Worm (Caenorhabditis elegans) whole organism, mixed stage, embryonic: Measurements from ENCODE around the gene gst-14.
A peak's percentile ranks its signal among the peaks of the same experiment; 100 is the strongest.

Experiments used
- M03D4.4 ChIP-seq: sonication (generic microtip); optimal IDR thresholded peaks from 2 replicates; lab custom pipeline; 2017; ENCODE audit warnings: mild to moderate bottlenecking, missing genetic modification characterization, missing compliant biosample characterization
- bed-3 ChIP-seq: fragments of 200-800 bp; sonication (Bioruptor generic); optimal IDR thresholded peaks from 3 replicates; lab custom pipeline; 2018; ENCODE audit warnings: mild to moderate bottlenecking, missing genetic modification characterization, moderate library complexity, missing compliant biosample characterization
- blmp-1 ChIP-seq: fragments of 150-350 bp; optimal IDR thresholded peaks from 2 replicates; lab custom pipeline; 2014; ENCODE audit warnings: missing biosample characterization, missing genetic modification characterization
- ceh-39 ChIP-seq: fragments of 150-350 bp; optimal IDR thresholded peaks from 2 replicates; lab custom pipeline; 2014; ENCODE audit warnings: missing biosample characterization, missing genetic modification characterization
- ceh-43 ChIP-seq: fragments of 200-800 bp; sonication (Bioruptor generic); optimal IDR thresholded peaks from 2 replicates; lab custom pipeline; 2018; ENCODE audit warnings: mild to moderate bottlenecking, missing genetic modification characterization, moderate library complexity, missing compliant biosample characterization
- ceh-83 ChIP-seq: fragments of 200-800 bp; sonication (Bioruptor generic); optimal IDR thresholded peaks from 2 replicates; lab custom pipeline; 2018; ENCODE audit warnings: mild to moderate bottlenecking, missing genetic modification characterization, missing compliant biosample characterization
- ces-1 ChIP-seq: fragments of 150-350 bp; optimal IDR thresholded peaks from 2 replicates; lab custom pipeline; 2014; ENCODE audit warnings: missing biosample characterization, missing genetic modification reagents, missing genetic modification characterization
- cnd-1 ChIP-seq: fragments of 200-800 bp; sonication (Bioruptor generic); optimal IDR thresholded peaks from 2 replicates; lab custom pipeline; 2018; ENCODE audit warnings: mild to moderate bottlenecking, missing genetic modification characterization, missing compliant biosample characterization
- elt-1 ChIP-seq: sonication (generic microtip); optimal IDR thresholded peaks from 2 replicates; lab custom pipeline; 2017; ENCODE audit warnings: missing genetic modification characterization, mild to moderate bottlenecking, missing compliant biosample characterization, antibody characterized with exemption, moderate library complexity, borderline replicate concordance; ENCODE audit not compliant: insufficient read depth
- elt-3 ChIP-seq: fragments of 150-350 bp; optimal IDR thresholded peaks from 2 replicates; lab custom pipeline; 2014; ENCODE audit warnings: missing biosample characterization, missing genetic modification characterization
- ham-2 ChIP-seq: fragments of 200-800 bp; sonication (Bioruptor generic); optimal IDR thresholded peaks from 2 replicates; lab custom pipeline; 2018; ENCODE audit warnings: mild to moderate bottlenecking, missing genetic modification characterization, missing compliant biosample characterization
- hlh-1 ChIP-seq: fragments of 150-350 bp; optimal IDR thresholded peaks from 2 replicates; lab custom pipeline; 2014; ENCODE audit warnings: missing biosample characterization, missing genetic modification reagents, missing genetic modification characterization
- lin-13 ChIP-seq: fragments of 150-350 bp; optimal IDR thresholded peaks from 2 replicates; lab custom pipeline; 2014; ENCODE audit warnings: missing biosample characterization, missing genetic modification characterization
- lin-32 ChIP-seq: fragments of 200-800 bp; sonication (Bioruptor generic); optimal IDR thresholded peaks from 2 replicates; lab custom pipeline; 2018; ENCODE audit warnings: mild to moderate bottlenecking, missing genetic modification characterization, missing compliant biosample characterization
- lsy-2 ChIP-seq: fragments of 150-350 bp; optimal IDR thresholded peaks from 2 replicates; lab custom pipeline; 2014; ENCODE audit warnings: missing biosample characterization, missing genetic modification characterization
- mep-1 ChIP-seq: fragments of 150-350 bp; optimal IDR thresholded peaks from 2 replicates; lab custom pipeline; 2017; ENCODE audit warnings: missing biosample characterization, missing genetic modification reagents, missing genetic modification characterization, inconsistent platforms
- mls-2 ChIP-seq: sonication (generic microtip); optimal IDR thresholded peaks from 2 replicates; lab custom pipeline; 2016; ENCODE audit warnings: mild to moderate bottlenecking, missing genetic modification characterization, moderate library complexity, missing compliant biosample characterization
- nhr-12 ChIP-seq: fragments of 150-350 bp; optimal IDR thresholded peaks from 2 replicates; lab custom pipeline; 2014; ENCODE audit warnings: missing biosample characterization, missing genetic modification characterization
- nhr-2 ChIP-seq: fragments of 150-350 bp; optimal IDR thresholded peaks from 2 replicates; lab custom pipeline; 2014; ENCODE audit warnings: missing biosample characterization, missing genetic modification characterization
- nhr-237 ChIP-seq: fragments of 150-350 bp; optimal IDR thresholded peaks from 2 replicates; lab custom pipeline; 2014; ENCODE audit warnings: missing biosample characterization, missing genetic modification characterization
- nhr-28 ChIP-seq: fragments of 150-350 bp; optimal IDR thresholded peaks from 2 replicates; lab custom pipeline; 2014; ENCODE audit warnings: missing biosample characterization, missing genetic modification characterization
- pha-4 ChIP-seq: fragments of 150-350 bp; optimal IDR thresholded peaks from 2 replicates; lab custom pipeline; 2018; ENCODE audit warnings: missing biosample characterization, missing genetic modification reagents, missing genetic modification characterization
- sem-2 ChIP-seq: fragments of 200-800 bp; sonication (Bioruptor generic); optimal IDR thresholded peaks from 2 replicates; lab custom pipeline; 2018; ENCODE audit warnings: mild to moderate bottlenecking, missing genetic modification characterization, missing compliant biosample characterization
- snpc-4 ChIP-seq: fragments of 150-350 bp; optimal IDR thresholded peaks from 2 replicates; lab custom pipeline; 2014; ENCODE audit warnings: missing biosample characterization, missing genetic modification characterization
- sptf-1 ChIP-seq: sonication (generic microtip); optimal IDR thresholded peaks from 2 replicates; lab custom pipeline; 2017; ENCODE audit warnings: mild to moderate bottlenecking, missing genetic modification characterization, moderate library complexity, missing compliant biosample characterization
- tbx-8 ChIP-seq: fragments of 200-800 bp; sonication (Bioruptor generic); optimal IDR thresholded peaks from 2 replicates; lab custom pipeline; 2018; ENCODE audit warnings: mild to moderate bottlenecking, missing genetic modification characterization, moderate library complexity, missing compliant biosample characterization
- unc-120 ChIP-seq: sonication (generic microtip); optimal IDR thresholded peaks from 2 replicates; lab custom pipeline; 2017; ENCODE audit warnings: missing genetic modification characterization, missing compliant biosample characterization; ENCODE audit not compliant: poor library complexity, severe bottlenecking
- unc-39 ChIP-seq: fragments of 150-350 bp; optimal IDR thresholded peaks from 2 replicates; lab custom pipeline; 2014; ENCODE audit warnings: missing biosample characterization, missing genetic modification characterization
- unc-62 ChIP-seq: fragments of 150-350 bp; optimal IDR thresholded peaks from 2 replicates; lab custom pipeline; 2014; ENCODE audit warnings: missing biosample characterization, missing genetic modification reagents, missing genetic modification characterization
- zip-8 ChIP-seq: fragments of 150-350 bp; optimal IDR thresholded peaks from 2 replicates; lab custom pipeline; 2014; ENCODE audit warnings: missing biosample characterization, missing genetic modification characterization
- ztf-11 ChIP-seq: fragments of 150-350 bp; optimal IDR thresholded peaks from 2 replicates; lab custom pipeline; 2014; ENCODE audit warnings: missing biosample characterization, missing genetic modification characterization

The gst-14 gene

ce11 chrII:13641311-13641710 lies 25.4 kb upstream of the gst-14 start, which contains the start of gene fbxa-167:
Gene fbxa-167, plus strand, starts transcription at chrII:13641489.
- no peak for TF ChIP-seq lin-13
- TF ChIP-seq unc-120, result no peak
- peak; percentile 21 for TF ChIP-seq mep-1

ce11 chrII:13640210-13640609 lies 24.3 kb upstream of the gst-14 start:
- TF ChIP-seq unc-62 (GFP tag; lab: Kevin White, UChicago) (peak; percentile 11), bed-3 (GFP tag; lab: Kevin White, UChicago) (no peak), ces-1 (GFP tag; lab: Kevin White, UChicago) (peak; percentile 25), sem-2 (GFP tag; lab: Kevin White, UChicago) (no peak), lsy-2 (tag; lab: Kevin White, UChicago) (no peak), lin-32 (no peak)

ce11 chrII:13638576-13638975 lies 22.7 kb upstream of the gst-14 start:
- TF ChIP-seq ceh-39 (tag; lab: Kevin White, UChicago) (peak; percentile 45), nhr-2 (tag; lab: Kevin White, UChicago) (no peak), elt-1 (tag; lab: Kevin White, UChicago) (peak; percentile 96)

ce11 chrII:13637941-13638489 lies 22.1 kb upstream of the gst-14 start, which contains the start of gene phdh-1:
Gene phdh-1, minus strand, starts transcription at chrII:13638480.
- TF ChIP-seq sptf-1 (tag; lab: Kevin White, UChicago) (no peak), mls-2 (tag; lab: Kevin White, UChicago) (no peak), ces-1 (GFP tag; lab: Kevin White, UChicago) (no peak), hlh-1 (tag; lab: Kevin White, UChicago) (no peak), ztf-11 (tag; lab: Kevin White, UChicago) (no peak), snpc-4 (no peak), unc-62 (GFP tag; lab: Kevin White, UChicago) (no peak), zip-8 (tag; lab: Kevin White, UChicago) (no peak), nhr-28 (tag; lab: Kevin White, UChicago) (no peak), cnd-1 (no peak)
- TF ChIP-seq, all 35 proteins: peak for 0

- TF ChIP-seq ceh-83 (no peak), ceh-39 (tag; lab: Kevin White, UChicago) (no peak), ceh-43 (no peak), pha-4 (tag; lab: Kevin White, UChicago) (no peak)
Observed at ce11 chrII:13637464-13637863, 21.6 kb upstream of the gst-14 start.

ce11 chrII:13636596-13636995 lies 20.7 kb upstream of the gst-14 start:
- TF ChIP-seq blmp-1 (no peak), nhr-12 (no peak), nhr-237 (no peak)
- TF ChIP-seq, all 35 proteins: peak for 0

- TF ChIP-seq elt-3 (tag; lab: Kevin White, UChicago) (no peak), elt-1 (tag; lab: Kevin White, UChicago) (peak; percentile 77)
Observed at ce11 chrII:13632238-13632637, 16.3 kb upstream of the gst-14 start, which contains the start of gene tag-10. Gene tag-10, plus strand, starts transcription at chrII:13632584.

ce11 chrII:13630690-13631089 lies 14.8 kb upstream of the gst-14 start, which contains the start of the genes gst-17 and gst-18:
Gene gst-17, minus strand, starts transcription at chrII:13630790.
Gene gst-18, minus strand, starts transcription at chrII:13630887.
- TF ChIP-seq mls-2 (tag; lab: Kevin White, UChicago) (no peak), M03D4.4 (tag; lab: Kevin White, UChicago) (no peak), zip-8 (tag; lab: Kevin White, UChicago) (no peak), unc-62 (GFP tag; lab: Kevin White, UChicago) (no peak), elt-1 (tag; lab: Kevin White, UChicago) (no peak), pha-4 (tag; lab: Kevin White, UChicago) (no peak), tbx-8 (no peak), hlh-1 (tag; lab: Kevin White, UChicago) (no peak), unc-39 (tag; lab: Kevin White, UChicago) (no peak), lin-13 (no peak), nhr-28 (tag; lab: Kevin White, UChicago) (no peak), nhr-237 (no peak), blmp-1 (no peak), unc-120 (no peak), ham-2 (no peak), cnd-1 (no peak), elt-3 (tag; lab: Kevin White, UChicago) (no peak)
